Fruit fly (Drosophila melanogaster): Measurements from ENCODE around the gene Exo84.

Exo84 gene

dm6 chr3R:26056381-26056780 is 4.3 kb upstream of the Exo84 start, which contains the start of the genes Sld5 and CG14543 (continued):
- TF ChIP-seq CG1233 (GFP tag; optimal IDR thresholded peaks at IDR 0.05) (no peak), B-H2 (GFP tag; optimal IDR thresholded peaks at IDR 0.05) (peak; percentile 35), tin (GFP tag; optimal IDR thresholded peaks at IDR 0.05) (peak; percentile 1), E2f2 (GFP tag; IDR thresholded peaks at IDR 0.05) (peak; percentile 78), Ets65A (GFP tag) (peak; percentile 90), Taf1 (GFP tag; IDR thresholded peaks at IDR 0.05) (no peak), Hand (GFP tag; optimal IDR thresholded peaks at IDR 0.05) (no peak), mld (GFP tag; IDR thresholded peaks at IDR 0.05; ENCODE audit: partially characterized antibody) (0 out of 3 replicates have a peak, but pooled peaks have one; percentile 9), CG18011 (GFP tag; optimal IDR thresholded peaks at IDR 0.05) (peak; percentile 11), Trl (optimal IDR thresholded peaks at IDR 0.05) (no peak), Trl (GFP tag; optimal IDR thresholded peaks at IDR 0.05) (peak; percentile 30), crp (GFP tag; optimal IDR thresholded peaks at IDR 0.05) (peak in 1 of 2 experiments; percentile 77), Pdp1 (GFP tag; optimal IDR thresholded peaks at IDR 0.05) (peak in 1 of 2 experiments; percentile 17), lmd (GFP tag; IDR thresholded peaks at IDR 0.05) (no peak), Sry-δ (GFP tag; optimal IDR thresholded peaks at IDR 0.05) (peak; percentile 40), HHEX (GFP tag; optimal IDR thresholded peaks at IDR 0.05) (no peak), MESR4 (GFP tag; optimal IDR thresholded peaks at IDR 0.05) (peak; percentile 49), CG12299 (tag; optimal IDR thresholded peaks at IDR 0.05) (no peak), CG4854 (GFP tag; optimal IDR thresholded peaks at IDR 0.05) (no peak), Meics (GFP tag; optimal IDR thresholded peaks at IDR 0.05) (peak; percentile 15), Dref (GFP tag; IDR thresholded peaks at IDR 0.05) (peak; percentile 73), CG2120 (GFP tag; optimal IDR thresholded peaks at IDR 0.05) (peak; percentile 33), BEAF-32 (GFP tag; optimal IDR thresholded peaks at IDR 0.05) (peak; percentile 51), CG9437 (GFP tag; optimal IDR thresholded peaks at IDR 0.05) (no peak), CrebB (tag; optimal IDR thresholded peaks at IDR 0.05) (no peak), pzg (GFP tag; optimal IDR thresholded peaks at IDR 0.05) (peak; percentile 73), Xbp1 (GFP tag; optimal IDR thresholded peaks at IDR 0.05) (peak; percentile 27), NC2β (GFP tag; optimal IDR thresholded peaks at IDR 0.05) (peak; percentile 45), CG14710 (tag; optimal IDR thresholded peaks at IDR 0.05) (peak; percentile 13), gsb (GFP tag; IDR thresholded peaks at IDR 0.05) (no peak), CG6689 (GFP tag; IDR thresholded peaks at IDR 0.05) (peak; percentile 27; the same call in 1 of the 2 replicates), gro (GFP tag; optimal IDR thresholded peaks at IDR 0.05) (peak; percentile 80), bcd (GFP tag; optimal IDR thresholded peaks at IDR 0.05) (peak; percentile 6), CoRest (tag; optimal IDR thresholded peaks at IDR 0.05) (peak; percentile 1), CG12155 (GFP tag; optimal IDR thresholded peaks at IDR 0.05) (peak; percentile 12), nerfin-2 (GFP tag; IDR thresholded peaks at IDR 0.05; ENCODE audit: partially characterized antibody) (no peak), prd (optimal IDR thresholded peaks at IDR 0.05) (no peak), prd (GFP tag; IDR thresholded peaks at IDR 0.05) (no peak), NFAT (GFP tag; IDR thresholded peaks at IDR 0.05) (0 out of 2 replicates have a peak, but pooled peaks have one; percentile 7), CG10959 (GFP tag; IDR thresholded peaks at IDR 0.05) (no peak), Stat92E (GFP tag; optimal IDR thresholded peaks at IDR 0.05) (no peak), CG8924 (tag; optimal IDR thresholded peaks at IDR 0.05) (peak; percentile 13), CG32772 (GFP tag; IDR thresholded peaks at IDR 0.05) (no peak), Med (GFP tag) (peak; percentile 84), Ets97D (GFP tag; optimal IDR thresholded peaks at IDR 0.05) (peak; percentile 91), dysf (GFP tag; IDR thresholded peaks at IDR 0.05) (peak; percentile 54; the same call in 2 of the 3 replicates), YL-1 (GFP tag; optimal IDR thresholded peaks at IDR 0.05) (peak; percentile 45), CG4707 (GFP tag; optimal IDR thresholded peaks at IDR 0.05) (no peak), CG17328 (GFP tag; IDR thresholded peaks at IDR 0.05) (no peak), CG17361 (GFP tag; IDR thresholded peaks at IDR 0.05) (0 out of 3 replicates have a peak, but pooled peaks have one; percentile 14), CG10267 (tag; optimal IDR thresholded peaks at IDR 0.05) (peak; percentile 88)

All from whole organism, embryonic.